Worm (Caenorhabditis elegans) whole organism, L4 larva: ENCODE data around the gene ZK742.3.

Source experiments
- Y5F2A.4 ChIP-seq: fragments of 200-800 bp; sonication (Bioruptor generic); optimal IDR thresholded peaks from 2 replicates; lab custom pipeline; 2018; ENCODE audit warnings: mild to moderate bottlenecking, missing genetic modification characterization, missing compliant biosample characterization
- Y75B8A.6 ChIP-seq: fragments of 200-800 bp; sonication (Bioruptor generic); IDR thresholded peaks from 2 replicates; pipeline ENCODE4 v1.3.6; 2022; ENCODE audit warnings: missing genetic modification reagents, missing genetic modification characterization, missing compliant biosample characterization
- ceh-44 ChIP-seq: fragments of 200-800 bp; sonication (Bioruptor generic); IDR thresholded peaks from 2 replicates; pipeline ENCODE4 v1.3.6; 2022; ENCODE audit warnings: missing genetic modification reagents, missing genetic modification characterization, missing compliant biosample characterization
- fkh-10 ChIP-seq: fragments of 150-350 bp; optimal IDR thresholded peaks from 2 replicates; lab custom pipeline; 2014; ENCODE audit warnings: missing biosample characterization, missing genetic modification reagents, missing genetic modification characterization
- lin-39 ChIP-seq: fragments of 150-350 bp; optimal IDR thresholded peaks from 2 replicates; lab custom pipeline; 2014; ENCODE audit warnings: missing biosample characterization, missing genetic modification reagents, missing genetic modification characterization
- madf-5 ChIP-seq, 2 experiments: fragments of 200-800 bp; sonication (Bioruptor generic); IDR thresholded peaks; 2 replicates each; pipeline ENCODE4 v1.3.6; 2022; ENCODE audit warnings: missing compliant biosample characterization in 2 of 2, missing genetic modification characterization in 2 of 2
- nhr-28 ChIP-seq: fragments of 150-350 bp; optimal IDR thresholded peaks from 2 replicates; lab custom pipeline; 2014; ENCODE audit warnings: missing biosample characterization, missing genetic modification characterization
- nhr-6 ChIP-seq: fragments of 150-350 bp; optimal IDR thresholded peaks from 2 replicates; lab custom pipeline; 2014; ENCODE audit warnings: missing biosample characterization, missing genetic modification characterization
- tag-97 ChIP-seq: fragments of 200-800 bp; sonication (Bioruptor generic); IDR thresholded peaks from 2 replicates; pipeline ENCODE4 v1.3.6; 2022; ENCODE audit warnings: missing genetic modification characterization, missing compliant biosample characterization
- zfp-3 ChIP-seq: fragments of 200-800 bp; sonication (Bioruptor generic); conservative IDR thresholded peaks from 2 replicates; pipeline ENCODE4 v1.3.6; 2022; ENCODE audit warnings: missing genetic modification reagents, missing genetic modification characterization, missing compliant biosample characterization

DNA sequence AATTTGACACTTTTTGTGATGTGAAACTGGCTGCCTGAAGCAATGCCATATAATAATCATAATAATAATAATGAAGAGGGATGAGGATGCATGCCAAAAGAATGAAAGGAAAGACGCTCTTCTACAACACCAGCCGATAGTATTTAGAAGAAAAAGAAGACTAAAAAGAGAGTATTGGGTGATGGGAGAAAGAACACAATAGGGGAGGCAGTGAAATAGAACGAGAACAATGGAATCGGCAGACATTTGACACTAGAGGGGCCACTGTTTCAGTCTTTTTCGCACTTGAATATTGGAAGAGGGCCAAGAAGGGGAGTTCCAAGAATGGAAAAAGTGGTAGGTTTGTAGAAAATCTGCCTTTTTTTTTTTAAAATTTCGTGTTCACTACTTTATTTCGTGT, 37.5 kb upstream of the ZK742.3 start, which contains the start of gene memo-1:
- no peak for TF ChIP-seq lin-39
- TF ChIP-seq madf-5 (GFP tag; IDR thresholded peaks at IDR 0.05; lab: Robert Waterston, UW) = no peak
- TF ChIP-seq Y75B8A.6 = no peak
- TF ChIP-seq fkh-10 = no peak
- TF ChIP-seq nhr-6 (tag; lab: Kevin White, UChicago) = no peak
- TF ChIP-seq ceh-44 (GFP tag; lab: Robert Waterston, UW) = no peak
- TF ChIP-seq Y5F2A.4 = no peak
- TF ChIP-seq tag-97 (GFP tag; lab: Robert Waterston, UW) = no peak
- TF ChIP-seq nhr-28 (tag; lab: Kevin White, UChicago) = no peak
- TF ChIP-seq zfp-3 (GFP tag; lab: Robert Waterston, UW) = no peak
